Worm (Caenorhabditis elegans) whole organism, mixed stage, embryonic: ENCODE results near the gene F19F10.1.

Experiments
- M03D4.4 ChIP-seq: sonication (generic microtip); optimal IDR thresholded peaks from 2 replicates; lab custom pipeline; 2017; ENCODE audit warnings: mild to moderate bottlenecking, missing genetic modification characterization, missing compliant biosample characterization
- bed-3 ChIP-seq: fragments of 200-800 bp; sonication (Bioruptor generic); optimal IDR thresholded peaks from 3 replicates; lab custom pipeline; 2018; ENCODE audit warnings: mild to moderate bottlenecking, missing genetic modification characterization, moderate library complexity, missing compliant biosample characterization
- blmp-1 ChIP-seq: fragments of 150-350 bp; optimal IDR thresholded peaks from 2 replicates; lab custom pipeline; 2014; ENCODE audit warnings: missing biosample characterization, missing genetic modification characterization
- ceh-43 ChIP-seq: fragments of 200-800 bp; sonication (Bioruptor generic); optimal IDR thresholded peaks from 2 replicates; lab custom pipeline; 2018; ENCODE audit warnings: mild to moderate bottlenecking, missing genetic modification characterization, moderate library complexity, missing compliant biosample characterization
- ceh-83 ChIP-seq: fragments of 200-800 bp; sonication (Bioruptor generic); optimal IDR thresholded peaks from 2 replicates; lab custom pipeline; 2018; ENCODE audit warnings: mild to moderate bottlenecking, missing genetic modification characterization, missing compliant biosample characterization
- ces-1 ChIP-seq: fragments of 150-350 bp; optimal IDR thresholded peaks from 2 replicates; lab custom pipeline; 2014; ENCODE audit warnings: missing biosample characterization, missing genetic modification reagents, missing genetic modification characterization
- cnd-1 ChIP-seq: fragments of 200-800 bp; sonication (Bioruptor generic); optimal IDR thresholded peaks from 2 replicates; lab custom pipeline; 2018; ENCODE audit warnings: mild to moderate bottlenecking, missing genetic modification characterization, missing compliant biosample characterization
- drap-1 ChIP-seq: fragments of 200-800 bp; sonication (Bioruptor generic); optimal IDR thresholded peaks from 3 replicates; lab custom pipeline; 2018; ENCODE audit warnings: mild to moderate bottlenecking, missing genetic modification characterization, missing compliant biosample characterization
- elt-1 ChIP-seq: sonication (generic microtip); optimal IDR thresholded peaks from 2 replicates; lab custom pipeline; 2017; ENCODE audit warnings: missing genetic modification characterization, mild to moderate bottlenecking, missing compliant biosample characterization, antibody characterized with exemption, moderate library complexity, borderline replicate concordance; ENCODE audit not compliant: insufficient read depth
- elt-3 ChIP-seq: fragments of 150-350 bp; optimal IDR thresholded peaks from 2 replicates; lab custom pipeline; 2014; ENCODE audit warnings: missing biosample characterization, missing genetic modification characterization
- flh-1 ChIP-seq: fragments of 200-800 bp; sonication (Bioruptor generic); optimal IDR thresholded peaks from 2 replicates; lab custom pipeline; 2018; ENCODE audit warnings: mild to moderate bottlenecking, missing genetic modification characterization, moderate library complexity, missing compliant biosample characterization
- ham-2 ChIP-seq: fragments of 200-800 bp; sonication (Bioruptor generic); optimal IDR thresholded peaks from 2 replicates; lab custom pipeline; 2018; ENCODE audit warnings: mild to moderate bottlenecking, missing genetic modification characterization, missing compliant biosample characterization
- hlh-1 ChIP-seq: fragments of 150-350 bp; optimal IDR thresholded peaks from 2 replicates; lab custom pipeline; 2014; ENCODE audit warnings: missing biosample characterization, missing genetic modification reagents, missing genetic modification characterization
- lin-13 ChIP-seq: fragments of 150-350 bp; optimal IDR thresholded peaks from 2 replicates; lab custom pipeline; 2014; ENCODE audit warnings: missing biosample characterization, missing genetic modification characterization
- lin-32 ChIP-seq: fragments of 200-800 bp; sonication (Bioruptor generic); optimal IDR thresholded peaks from 2 replicates; lab custom pipeline; 2018; ENCODE audit warnings: mild to moderate bottlenecking, missing genetic modification characterization, missing compliant biosample characterization
- mep-1 ChIP-seq: fragments of 150-350 bp; optimal IDR thresholded peaks from 2 replicates; lab custom pipeline; 2017; ENCODE audit warnings: missing biosample characterization, missing genetic modification reagents, missing genetic modification characterization, inconsistent platforms
- mls-2 ChIP-seq: sonication (generic microtip); optimal IDR thresholded peaks from 2 replicates; lab custom pipeline; 2016; ENCODE audit warnings: mild to moderate bottlenecking, missing genetic modification characterization, moderate library complexity, missing compliant biosample characterization
- nhr-12 ChIP-seq: fragments of 150-350 bp; optimal IDR thresholded peaks from 2 replicates; lab custom pipeline; 2014; ENCODE audit warnings: missing biosample characterization, missing genetic modification characterization
- nhr-2 ChIP-seq: fragments of 150-350 bp; optimal IDR thresholded peaks from 2 replicates; lab custom pipeline; 2014; ENCODE audit warnings: missing biosample characterization, missing genetic modification characterization
- nhr-76 ChIP-seq: sonication (generic microtip); optimal IDR thresholded peaks from 2 replicates; lab custom pipeline; 2017; ENCODE audit warnings: missing biosample characterization, missing genetic modification characterization
- pha-4 ChIP-seq: fragments of 150-350 bp; optimal IDR thresholded peaks from 2 replicates; lab custom pipeline; 2018; ENCODE audit warnings: missing biosample characterization, missing genetic modification reagents, missing genetic modification characterization
- sem-2 ChIP-seq: fragments of 200-800 bp; sonication (Bioruptor generic); optimal IDR thresholded peaks from 2 replicates; lab custom pipeline; 2018; ENCODE audit warnings: mild to moderate bottlenecking, missing genetic modification characterization, missing compliant biosample characterization
- snpc-4 ChIP-seq: fragments of 150-350 bp; optimal IDR thresholded peaks from 2 replicates; lab custom pipeline; 2014; ENCODE audit warnings: missing biosample characterization, missing genetic modification characterization
- sptf-1 ChIP-seq: sonication (generic microtip); optimal IDR thresholded peaks from 2 replicates; lab custom pipeline; 2017; ENCODE audit warnings: mild to moderate bottlenecking, missing genetic modification characterization, moderate library complexity, missing compliant biosample characterization
- tbx-8 ChIP-seq: fragments of 200-800 bp; sonication (Bioruptor generic); optimal IDR thresholded peaks from 2 replicates; lab custom pipeline; 2018; ENCODE audit warnings: mild to moderate bottlenecking, missing genetic modification characterization, moderate library complexity, missing compliant biosample characterization
- unc-120 ChIP-seq: sonication (generic microtip); optimal IDR thresholded peaks from 2 replicates; lab custom pipeline; 2017; ENCODE audit warnings: missing genetic modification characterization, missing compliant biosample characterization; ENCODE audit not compliant: poor library complexity, severe bottlenecking
- unc-39 ChIP-seq: fragments of 150-350 bp; optimal IDR thresholded peaks from 2 replicates; lab custom pipeline; 2014; ENCODE audit warnings: missing biosample characterization, missing genetic modification characterization
- unc-62 ChIP-seq: fragments of 150-350 bp; optimal IDR thresholded peaks from 2 replicates; lab custom pipeline; 2014; ENCODE audit warnings: missing biosample characterization, missing genetic modification reagents, missing genetic modification characterization
- zip-8 ChIP-seq: fragments of 150-350 bp; optimal IDR thresholded peaks from 2 replicates; lab custom pipeline; 2014; ENCODE audit warnings: missing biosample characterization, missing genetic modification characterization
- ztf-11 ChIP-seq: fragments of 150-350 bp; optimal IDR thresholded peaks from 2 replicates; lab custom pipeline; 2014; ENCODE audit warnings: missing biosample characterization, missing genetic modification characterization

The F19F10.1 gene

ce11 chrV:7598269-7598668 is 35.2 kb downstream of the F19F10.1 start, which contains the start of gene C50E3.7:
Gene C50E3.7 (minus strand): TSS chrV:7598369.
- no peak for TF ChIP-seq unc-62 (GFP tag; lab: Kevin White, UChicago)
- no peak for TF ChIP-seq bed-3 (GFP tag; lab: Kevin White, UChicago)
- TF ChIP-seq unc-120 (tag; lab: Kevin White, UChicago): no peak
- no peak for TF ChIP-seq nhr-76
- TF ChIP-seq nhr-2 (tag; lab: Kevin White, UChicago): no peak
- TF ChIP-seq ces-1: no peak
- no peak for TF ChIP-seq ham-2 (GFP tag; lab: Kevin White, UChicago)
- TF ChIP-seq sptf-1 (tag; lab: Kevin White, UChicago): no peak
- no peak for TF ChIP-seq drap-1
- no peak for TF ChIP-seq lin-13 (tag; lab: Kevin White, UChicago)
- TF ChIP-seq flh-1 (GFP tag; lab: Kevin White, UChicago): no peak
- TF ChIP-seq lin-32 (GFP tag; lab: Kevin White, UChicago): no peak

- TF ChIP-seq elt-3: no peak
- no peak for TF ChIP-seq flh-1 (GFP tag; lab: Kevin White, UChicago)
- no peak for TF ChIP-seq tbx-8
- no peak for TF ChIP-seq nhr-2 (tag; lab: Kevin White, UChicago)
- TF ChIP-seq, all 35 proteins: peak for 0
Observed at ce11 chrV:7600149-7600548, 37.1 kb downstream of the F19F10.1 start, which contains the start of gene C50E3.9. Gene C50E3.9 (minus strand): TSS chrV:7600249.

- no peak for TF ChIP-seq hlh-1 (tag; lab: Kevin White, UChicago)
- TF ChIP-seq blmp-1 (tag; lab: Kevin White, UChicago): no peak
- TF ChIP-seq elt-3: no peak
- TF ChIP-seq sem-2: no peak
- no peak for TF ChIP-seq M03D4.4
- no peak for TF ChIP-seq nhr-12 (tag; lab: Kevin White, UChicago)
Observed at ce11 chrV:7601443-7601842, 38.4 kb downstream of the F19F10.1 start, which contains the start of gene scl-26. Gene scl-26 (minus strand): TSS chrV:7601543.

ce11 chrV:7603404-7603803 is 40.4 kb downstream of the F19F10.1 start, which contains the start of gene C50E3.11:
Gene C50E3.11 (minus strand): TSS chrV:7603486.
- TF ChIP-seq ztf-11 (tag; lab: Kevin White, UChicago) (no peak), drap-1 (no peak), ceh-43 (no peak), nhr-76 (no peak), mep-1 (tag; lab: Kevin White, UChicago) (no peak), tbx-8 (no peak), unc-120 (tag; lab: Kevin White, UChicago) (no peak), zip-8 (tag; lab: Kevin White, UChicago) (no peak), elt-3 (no peak)
- TF ChIP-seq, all 35 proteins: peak for 0

ce11 chrV:7604858-7605257 is 41.8 kb downstream of the F19F10.1 start, which contains the start of gene clec-213:
Gene clec-213 (plus strand): TSS chrV:7605158.
- TF ChIP-seq nhr-76: no peak
- TF ChIP-seq unc-120 (tag; lab: Kevin White, UChicago): no peak
- TF ChIP-seq mls-2 (tag; lab: Kevin White, UChicago): no peak
- no peak for TF ChIP-seq bed-3 (GFP tag; lab: Kevin White, UChicago)
- TF ChIP-seq nhr-2 (tag; lab: Kevin White, UChicago): no peak
- TF ChIP-seq snpc-4: no peak
- no peak for TF ChIP-seq lin-32 (GFP tag; lab: Kevin White, UChicago)
- no peak for TF ChIP-seq tbx-8
- no peak for TF ChIP-seq hlh-1 (tag; lab: Kevin White, UChicago)
- TF ChIP-seq ceh-83: no peak
- TF ChIP-seq mep-1 (tag; lab: Kevin White, UChicago): no peak
- TF ChIP-seq elt-1: no peak
- TF ChIP-seq cnd-1 (tag; lab: Kevin White, UChicago): no peak
- no peak for TF ChIP-seq sptf-1 (tag; lab: Kevin White, UChicago)
- TF ChIP-seq lin-13 (tag; lab: Kevin White, UChicago): no peak
- no peak for TF ChIP-seq pha-4 (tag; lab: Kevin White, UChicago)
- TF ChIP-seq sem-2: no peak
- no peak for TF ChIP-seq unc-39 (tag; lab: Kevin White, UChicago)
- no peak for TF ChIP-seq ham-2 (GFP tag; lab: Kevin White, UChicago)
